Fruit fly (Drosophila melanogaster) whole organism, adult: ENCODE measurements around the gene Septin2.
A peak's percentile ranks its signal among the peaks of the same experiment; 100 is the strongest.

Source experiments
- CG11617 ChIP-seq: fragments of 200-800 bp; sonication (Bioruptor generic); optimal IDR thresholded peaks from 2 replicates; lab custom pipeline; 2017; ENCODE audit warnings: mild to moderate bottlenecking, missing biosample characterization, missing genetic modification reagents, missing genetic modification characterization
- CG33017 ChIP-seq: fragments of 200-800 bp; sonication (Bioruptor generic); optimal IDR thresholded peaks from 2 replicates; lab custom pipeline; 2018; ENCODE audit warnings: missing biosample characterization, mild to moderate bottlenecking, missing genetic modification characterization, moderate library complexity
- Mnt ChIP-seq: fragments of 200-800 bp; sonication (Bioruptor generic); optimal IDR thresholded peaks from 2 replicates; lab custom pipeline; 2016; ENCODE audit warnings: missing biosample characterization, mild to moderate bottlenecking, missing genetic modification characterization
- cnc ChIP-seq, 2 experiments: fragments of >200 bp; optimal IDR thresholded peaks; 2 replicates each; lab custom pipeline; 2017
- kay ChIP-seq: fragments of 200-800 bp; sonication (Bioruptor generic); peaks from one replicate; lab custom pipeline; 2016; ENCODE audit warnings: missing biosample characterization, missing genetic modification characterization, borderline replicate concordance
- pad ChIP-seq: fragments of 200-800 bp; sonication (Bioruptor generic); optimal IDR thresholded peaks from 3 replicates; lab custom pipeline; 2017; ENCODE audit warnings: missing biosample characterization, missing genetic modification characterization, mild to moderate bottlenecking, moderate library complexity, missing genetic modification reagents
- tj ChIP-seq: fragments of 200-800 bp; sonication (Bioruptor generic); optimal IDR thresholded peaks from 3 replicates; lab custom pipeline; 2017; ENCODE audit warnings: missing biosample characterization, mild to moderate bottlenecking, missing genetic modification characterization, moderate library complexity

dm6 chr3R:20560668-20561226 lies 27.4 kb downstream of the Septin2 start, which contains the start of gene CG5191:
- TF ChIP-seq Mnt (GFP tag; lab: Kevin White, UChicago): no peak
- no peak for TF ChIP-seq pad (GFP tag; lab: Kevin White, UChicago)
- TF ChIP-seq CG11617 (GFP tag; lab: Kevin White, UChicago): peak; percentile 18
- TF ChIP-seq cnc (optimal IDR thresholded peaks at IDR 0.05; lab: Kevin White, UChicago): no peak
- TF ChIP-seq CG33017 (tag; lab: Kevin White, UChicago): no peak
- TF ChIP-seq tj (GFP tag; lab: Kevin White, UChicago): no peak
- TF ChIP-seq kay (GFP tag; lab: Kevin White, UChicago): no peak
